Fruit fly (Drosophila melanogaster) whole organism, embryonic: ENCODE data around the gene CG12945.

Source experiments
- Abd-B ChIP-seq: fragments of 200-800 bp; sonication (Bioruptor generic); optimal IDR thresholded peaks from 2 replicates; lab custom pipeline; 2018; ENCODE audit warnings: missing biosample characterization, mild to moderate bottlenecking, missing genetic modification characterization, moderate library complexity
- CG10147 ChIP-seq: fragments of 200-800 bp; sonication (Bioruptor generic); optimal IDR thresholded peaks from 2 replicates; lab custom pipeline; 2019; ENCODE audit warnings: missing biosample characterization, mild to moderate bottlenecking, missing genetic modification characterization, moderate library complexity
- CG10267 ChIP-seq: fragments of 200-800 bp; sonication (Bioruptor generic); optimal IDR thresholded peaks from 2 replicates; lab custom pipeline; 2018; ENCODE audit warnings: missing biosample characterization, mild to moderate bottlenecking, missing genetic modification characterization, moderate library complexity
- CG10979 ChIP-seq: fragments of 200-800 bp; sonication (Bioruptor generic); optimal IDR thresholded peaks from 2 replicates; lab custom pipeline; 2018; ENCODE audit warnings: missing biosample characterization, mild to moderate bottlenecking, missing genetic modification characterization, moderate library complexity
- CG13424 ChIP-seq: fragments of 200-800 bp; sonication (Bioruptor generic); optimal IDR thresholded peaks from 2 replicates; lab custom pipeline; 2019; ENCODE audit warnings: missing biosample characterization, mild to moderate bottlenecking, missing genetic modification characterization, moderate library complexity
- CG13624 ChIP-seq: fragments of 200-800 bp; sonication (Bioruptor generic); optimal IDR thresholded peaks from 2 replicates; lab custom pipeline; 2016; ENCODE audit warnings: missing biosample characterization, missing genetic modification characterization
- CG14441 ChIP-seq: fragments of 200-800 bp; sonication (Bioruptor generic); IDR thresholded peaks from 2 replicates; pipeline ENCODE4 v1.3.6; 2022; ENCODE audit warnings: missing biosample characterization, missing genetic modification characterization
- CG17612 ChIP-seq: fragments of 200-800 bp; sonication (Bioruptor generic); IDR thresholded peaks from 2 replicates; pipeline ENCODE4 v1.3.6; 2022; ENCODE audit warnings: missing biosample characterization, missing genetic modification characterization
- CG2116 ChIP-seq: fragments of 200-800 bp; sonication (Bioruptor generic); optimal IDR thresholded peaks from 3 replicates; lab custom pipeline; 2018; ENCODE audit warnings: missing biosample characterization, mild to moderate bottlenecking, missing genetic modification characterization
- CG2712 ChIP-seq: fragments of 200-800 bp; optimal IDR thresholded peaks from 3 replicates; lab custom pipeline; 2019; ENCODE audit warnings: missing biosample characterization, mild to moderate bottlenecking, missing genetic modification characterization, moderate library complexity
- CG2889 ChIP-seq: fragments of 200-800 bp; sonication (Bioruptor generic); IDR thresholded peaks from 3 replicates; pipeline ENCODE4 v1.3.6; 2022; ENCODE audit warnings: missing biosample characterization, missing genetic modification characterization
- CG31441 ChIP-seq: fragments of 200-800 bp; sonication (Bioruptor generic); IDR thresholded peaks from 2 replicates; pipeline ENCODE4 v1.3.6; 2022; ENCODE audit warnings: missing biosample characterization, missing genetic modification characterization
- CG3281 ChIP-seq: fragments of 200-800 bp; sonication (Bioruptor generic); optimal IDR thresholded peaks from 3 replicates; lab custom pipeline; 2017; ENCODE audit warnings: missing biosample characterization, mild to moderate bottlenecking, missing genetic modification characterization
- CG3847 ChIP-seq: fragments of 200-800 bp; sonication (Bioruptor generic); IDR thresholded peaks from 2 replicates; pipeline ENCODE4 v1.3.6; 2022; ENCODE audit warnings: missing biosample characterization, missing genetic modification characterization
- CG3995 ChIP-seq: fragments of 200-800 bp; sonication (Bioruptor generic); optimal IDR thresholded peaks from 3 replicates; lab custom pipeline; 2016; ENCODE audit warnings: missing biosample characterization, missing genetic modification characterization
- CG4328 ChIP-seq: fragments of 200-800 bp; sonication (Bioruptor generic); optimal IDR thresholded peaks from 3 replicates; lab custom pipeline; 2017; ENCODE audit warnings: missing biosample characterization, missing genetic modification reagents, missing genetic modification characterization
- CG4617 ChIP-seq: fragments of 200-800 bp; sonication (Bioruptor generic); optimal IDR thresholded peaks from 3 replicates; lab custom pipeline; 2016; ENCODE audit warnings: missing biosample characterization, missing genetic modification characterization, borderline replicate concordance
- CG4820 ChIP-seq: fragments of 200-800 bp; sonication (Bioruptor generic); optimal IDR thresholded peaks from 3 replicates; lab custom pipeline; 2016; ENCODE audit warnings: missing biosample characterization, missing genetic modification characterization
- CG5245 ChIP-seq: fragments of 200-800 bp; sonication (Bioruptor generic); optimal IDR thresholded peaks from 3 replicates; lab custom pipeline; 2016; ENCODE audit warnings: missing biosample characterization, missing genetic modification characterization
- CG6272 ChIP-seq: fragments of 200-800 bp; sonication (Bioruptor generic); IDR thresholded peaks from 2 replicates; pipeline ENCODE4 v1.3.6; 2022; ENCODE audit warnings: missing biosample characterization, missing genetic modification characterization
- CG6689 ChIP-seq: fragments of 200-800 bp; sonication (Bioruptor generic); IDR thresholded peaks from 2 replicates; pipeline ENCODE4 v1.3.6; 2022; ENCODE audit warnings: missing biosample characterization, missing genetic modification characterization
- CG7963 ChIP-seq: fragments of 200-800 bp; sonication (Bioruptor generic); IDR thresholded peaks from 3 replicates; pipeline ENCODE4 v1.3.6; 2022; ENCODE audit warnings: missing biosample characterization, missing genetic modification characterization; ENCODE audit not compliant: partially characterized antibody
- CG8290 ChIP-seq, 3 experiments: fragments of 200-800 bp; sonication (Bioruptor generic); optimal IDR thresholded peaks; 2 replicates each; lab custom pipeline; 2016 to 2019; ENCODE audit warnings: missing biosample characterization in 3 of 3, missing genetic modification characterization in 3 of 3, mild to moderate bottlenecking in 2 of 3, moderate library complexity in 1 of 3
- CG8388 ChIP-seq: fragments of 200-800 bp; sonication (Bioruptor generic); optimal IDR thresholded peaks from 2 replicates; lab custom pipeline; 2019; ENCODE audit warnings: missing biosample characterization, mild to moderate bottlenecking, missing genetic modification characterization, moderate library complexity
- CG9797 ChIP-seq: fragments of 200-800 bp; sonication (Bioruptor generic); optimal IDR thresholded peaks from 3 replicates; lab custom pipeline; 2018; ENCODE audit warnings: missing biosample characterization, mild to moderate bottlenecking, missing genetic modification characterization
- Dek ChIP-seq: fragments of 200-800 bp; sonication (Bioruptor generic); optimal IDR thresholded peaks from 3 replicates; lab custom pipeline; 2019; ENCODE audit warnings: missing biosample characterization, mild to moderate bottlenecking, missing genetic modification characterization, moderate library complexity
- Fer3 ChIP-seq: fragments of 200-800 bp; sonication (Bioruptor generic); optimal IDR thresholded peaks from 2 replicates; lab custom pipeline; 2018; ENCODE audit warnings: missing biosample characterization, mild to moderate bottlenecking, missing genetic modification characterization, moderate library complexity
- HHEX ChIP-seq: fragments of 200-800 bp; sonication (Bioruptor generic); optimal IDR thresholded peaks from 3 replicates; lab custom pipeline; 2017; ENCODE audit warnings: missing biosample characterization, mild to moderate bottlenecking, missing genetic modification characterization, missing genetic modification reagents
- Hr3 ChIP-seq: fragments of 200-800 bp; sonication (Bioruptor generic); optimal IDR thresholded peaks from 3 replicates; lab custom pipeline; 2016; ENCODE audit warnings: missing biosample characterization, missing genetic modification characterization
- MBD-R2 ChIP-seq: fragments of 200-800 bp; sonication (Bioruptor generic); IDR thresholded peaks from 2 replicates; pipeline ENCODE4 v1.3.6; 2022; ENCODE audit warnings: missing biosample characterization, missing genetic modification characterization
- Med ChIP-seq: fragments of 200-800 bp; sonication (Bioruptor generic); peaks from one replicate; lab custom pipeline; 2016; ENCODE audit warnings: missing biosample characterization, missing genetic modification characterization, mild to moderate bottlenecking, inconsistent platforms, moderate library complexity
- PHDP ChIP-seq: fragments of 200-800 bp; sonication (Bioruptor generic); optimal IDR thresholded peaks from 3 replicates; lab custom pipeline; 2018; ENCODE audit warnings: missing biosample characterization, mild to moderate bottlenecking, missing genetic modification characterization, moderate library complexity
- Sin3A ChIP-seq: fragments of >200 bp; optimal IDR thresholded peaks from 2 replicates; lab custom pipeline; 2018
- Sry-δ ChIP-seq: fragments of 200-800 bp; sonication (Bioruptor generic); optimal IDR thresholded peaks from 2 replicates; lab custom pipeline; 2016; ENCODE audit warnings: missing biosample characterization, missing genetic modification characterization
- Xbp1 ChIP-seq: fragments of 200-800 bp; sonication (Bioruptor generic); optimal IDR thresholded peaks from 3 replicates; lab custom pipeline; 2016; ENCODE audit warnings: missing biosample characterization, mild to moderate bottlenecking, missing genetic modification characterization
- dm ChIP-seq: fragments of 200-800 bp; sonication (Bioruptor generic); optimal IDR thresholded peaks from 3 replicates; lab custom pipeline; 2016; ENCODE audit warnings: missing biosample characterization, missing genetic modification characterization
- dysf ChIP-seq: fragments of 200-800 bp; sonication (Bioruptor generic); IDR thresholded peaks from 3 replicates; pipeline ENCODE4 v1.3.6; 2022; ENCODE audit warnings: missing biosample characterization, missing genetic modification characterization
- gfzf ChIP-seq: fragments of 200-800 bp; sonication (Bioruptor generic); optimal IDR thresholded peaks from 2 replicates; lab custom pipeline; 2016; ENCODE audit warnings: missing biosample characterization, mild to moderate bottlenecking, missing genetic modification characterization, moderate library complexity
- ind ChIP-seq: fragments of 200-800 bp; sonication (Bioruptor generic); optimal IDR thresholded peaks from 3 replicates; lab custom pipeline; 2016; ENCODE audit warnings: missing biosample characterization, missing genetic modification characterization
- jigr1 ChIP-seq: fragments of 200-800 bp; sonication (Bioruptor generic); IDR thresholded peaks from 3 replicates; pipeline ENCODE4 v1.3.6; 2022; ENCODE audit warnings: missing biosample characterization, missing genetic modification characterization
- jumu ChIP-seq: fragments of 200-800 bp; sonication (Bioruptor generic); optimal IDR thresholded peaks from 3 replicates; lab custom pipeline; 2016; ENCODE audit warnings: missing biosample characterization, missing genetic modification characterization
- ken ChIP-seq: fragments of 200-800 bp; sonication (Bioruptor generic); IDR thresholded peaks from 3 replicates; pipeline ENCODE4 v1.3.6; 2022; ENCODE audit warnings: missing biosample characterization, missing genetic modification characterization
- nmo ChIP-seq: fragments of 200-800 bp; sonication (Bioruptor generic); optimal IDR thresholded peaks from 2 replicates; lab custom pipeline; 2018; ENCODE audit warnings: missing biosample characterization, mild to moderate bottlenecking, missing genetic modification characterization, moderate library complexity
- pzg ChIP-seq: fragments of 200-800 bp; sonication (Bioruptor generic); optimal IDR thresholded peaks from 3 replicates; lab custom pipeline; 2018; ENCODE audit warnings: missing biosample characterization, mild to moderate bottlenecking, missing genetic modification characterization, moderate library complexity
- sima ChIP-seq: fragments of 200-800 bp; sonication (Bioruptor generic); optimal IDR thresholded peaks from 2 replicates; lab custom pipeline; 2016; ENCODE audit warnings: missing biosample characterization, missing genetic modification characterization
- slbo ChIP-seq: fragments of 200-800 bp; sonication (Bioruptor generic); IDR thresholded peaks from 2 replicates; pipeline ENCODE4 v1.3.6; 2022; ENCODE audit warnings: missing biosample characterization, missing genetic modification characterization
- stwl ChIP-seq: fragments of 200-800 bp; sonication (Bioruptor generic); optimal IDR thresholded peaks from 3 replicates; lab custom pipeline; 2018; ENCODE audit warnings: missing biosample characterization, mild to moderate bottlenecking, missing genetic modification characterization, moderate library complexity
- tin ChIP-seq: fragments of 200-800 bp; sonication (Bioruptor generic); optimal IDR thresholded peaks from 3 replicates; lab custom pipeline; 2016; ENCODE audit warnings: missing biosample characterization, missing genetic modification characterization
- zen ChIP-seq: fragments of 200-800 bp; sonication (Bioruptor generic); optimal IDR thresholded peaks from 3 replicates; lab custom pipeline; 2018; ENCODE audit warnings: missing biosample characterization, mild to moderate bottlenecking, missing genetic modification characterization, moderate library complexity

The CG12945 gene

dm6 chr3R:9791177-9791806, at the start of gene CG12945, which contains the start of gene CG8507 (continued):
- TF ChIP-seq Med (GFP tag; lab: Kevin White, UChicago) = peak; percentile 85
- TF ChIP-seq Dek (tag; lab: Kevin White, UChicago) = peak; percentile 50
- peak; percentile 31 for TF ChIP-seq CG10979 (tag; lab: Kevin White, UChicago)
- peak; percentile 34 for TF ChIP-seq dm (GFP tag; lab: Kevin White, UChicago)
- no peak for TF ChIP-seq CG31441 (GFP tag; lab: Robert Waterston, UW)
- TF ChIP-seq Fer3 (tag; lab: Kevin White, UChicago) = peak; percentile 39
- TF ChIP-seq CG2116 (GFP tag; lab: Kevin White, UChicago) = peak; percentile 59
- peak; percentile 25 for TF ChIP-seq zen
- TF ChIP-seq HHEX = no peak
- peak; percentile 47 for TF ChIP-seq CG2712 (tag; lab: Kevin White, UChicago)
- no peak for TF ChIP-seq CG6272
- TF ChIP-seq Sry-δ (GFP tag; lab: Kevin White, UChicago) = peak; percentile 39
- no peak for TF ChIP-seq CG7963 (GFP tag; lab: Robert Waterston, UW)
- peak; percentile 58 for TF ChIP-seq CG10147
- peak; percentile 76 for TF ChIP-seq Abd-B (GFP tag; lab: Kevin White, UChicago)
- no peak for TF ChIP-seq CG4328
- peak; percentile 41 for TF ChIP-seq CG4617 (GFP tag; lab: Kevin White, UChicago)
- peak; percentile 42 for TF ChIP-seq CG13624 (GFP tag; lab: Kevin White, UChicago)
- TF ChIP-seq CG2889 = no peak
- peak; percentile 28 for TF ChIP-seq jumu (GFP tag; lab: Kevin White, UChicago)
- TF ChIP-seq CG13424 = peak; percentile 67
- peak; percentile 17 for TF ChIP-seq CG3281 (GFP tag; lab: Kevin White, UChicago)
- no peak for TF ChIP-seq jigr1 (GFP tag; lab: Robert Waterston, UW)
- TF ChIP-seq Sin3A (lab: Kevin White, UChicago) = peak; percentile 85
- peak; percentile 88 for TF ChIP-seq CG3995 (GFP tag; lab: Kevin White, UChicago)
- TF ChIP-seq CG3847 (GFP tag; lab: Robert Waterston, UW) = peak; percentile 81
- TF ChIP-seq CG14441 (GFP tag; lab: Robert Waterston, UW) = 0 out of 2 replicates have a peak, but pooled peaks have one; percentile 17
- TF ChIP-seq PHDP (tag; lab: Kevin White, UChicago) = peak; percentile 48
- peak; percentile 75 for TF ChIP-seq MBD-R2 (GFP tag; lab: Robert Waterston, UW)
- peak; percentile 80 for TF ChIP-seq nmo (GFP tag; lab: Kevin White, UChicago)
- TF ChIP-seq CG17612 (GFP tag; lab: Robert Waterston, UW) = no peak
- no peak for TF ChIP-seq CG8388
- TF ChIP-seq CG4820 = peak; percentile 39
- TF ChIP-seq gfzf (GFP tag; lab: Kevin White, UChicago) = peak; percentile 79
- 0 out of 3 replicates have a peak, but pooled peaks have one; percentile 28 for TF ChIP-seq ken (GFP tag; lab: Robert Waterston, UW)
- peak; percentile 65 for TF ChIP-seq stwl (tag; lab: Kevin White, UChicago)
- TF ChIP-seq CG8290 (GFP tag; optimal IDR thresholded peaks at IDR 0.05; lab: Kevin White, UChicago) = peak; percentile 45
- TF ChIP-seq CG8290 (tag; optimal IDR thresholded peaks at IDR 0.05; lab: Kevin White, UChicago) = no peak
- peak; percentile 26 for TF ChIP-seq Hr3 (GFP tag; lab: Kevin White, UChicago)
- TF ChIP-seq CG10267 (tag; lab: Kevin White, UChicago) = peak; percentile 35
- TF ChIP-seq pzg (GFP tag; lab: Kevin White, UChicago) = peak; percentile 55
- peak; percentile 76 for TF ChIP-seq CG9797 (GFP tag; lab: Kevin White, UChicago)
- TF ChIP-seq sima (GFP tag; lab: Kevin White, UChicago) = no peak
- TF ChIP-seq tin (GFP tag; lab: Kevin White, UChicago) = peak; percentile 46
- peak; percentile 47; the same call in 1 of the 2 replicates for TF ChIP-seq slbo
- 0 out of 2 replicates have a peak, but pooled peaks have one; percentile 9 for TF ChIP-seq CG6689 (GFP tag; lab: Robert Waterston, UW)
- peak; percentile 68 for TF ChIP-seq Xbp1 (GFP tag; lab: Kevin White, UChicago)
- peak; percentile 49 for TF ChIP-seq ind (GFP tag; lab: Kevin White, UChicago)
- peak; percentile 34; the same call in 1 of the 3 replicates for TF ChIP-seq dysf (GFP tag; lab: Robert Waterston, UW)
- TF ChIP-seq CG5245 (GFP tag; lab: Kevin White, UChicago) = peak; percentile 2
